Fruit fly (Drosophila melanogaster) whole organism, pupa: ENCODE results near the gene Abp1.

Experiments used
- CG15710 ChIP-seq: fragments of 200-800 bp; sonication (Bioruptor generic); optimal IDR thresholded peaks from 2 replicates; lab custom pipeline; 2018; ENCODE audit warnings: missing biosample characterization, mild to moderate bottlenecking, missing genetic modification characterization, moderate library complexity
- CG4496 ChIP-seq: fragments of 200-800 bp; sonication (Bioruptor generic); IDR thresholded peaks from 3 replicates; pipeline ENCODE4 v1.3.6; 2022; ENCODE audit warnings: missing biosample characterization, missing genetic modification characterization
- CG8159 ChIP-seq: fragments of 200-800 bp; sonication (Bioruptor generic); optimal IDR thresholded peaks from 3 replicates; lab custom pipeline; 2018; ENCODE audit warnings: missing biosample characterization, mild to moderate bottlenecking, missing genetic modification characterization, moderate library complexity
- EcR ChIP-seq: fragments of 200-800 bp; sonication (Bioruptor generic); optimal IDR thresholded peaks from 3 replicates; lab custom pipeline; 2019; ENCODE audit warnings: missing biosample characterization, missing genetic modification characterization, mild to moderate bottlenecking, moderate library complexity, missing genetic modification reagents
- Ets98B ChIP-seq: fragments of 200-800 bp; sonication (Bioruptor generic); IDR thresholded peaks from 2 replicates; pipeline ENCODE4 v1.3.6; 2022; ENCODE audit warnings: missing biosample characterization, missing genetic modification characterization
- Pif1A ChIP-seq: fragments of 200-800 bp; sonication (Bioruptor generic); optimal IDR thresholded peaks from 3 replicates; lab custom pipeline; 2016; ENCODE audit warnings: missing biosample characterization, missing genetic modification characterization
- Snoo ChIP-seq: fragments of 200-800 bp; sonication (Bioruptor generic); optimal IDR thresholded peaks from 3 replicates; lab custom pipeline; 2017; ENCODE audit warnings: missing biosample characterization, mild to moderate bottlenecking, missing genetic modification characterization, inconsistent platforms
- fd96Ca ChIP-seq: fragments of 200-800 bp; sonication (Bioruptor generic); IDR thresholded peaks from 3 replicates; pipeline ENCODE4 v1.3.6; 2022; ENCODE audit warnings: missing biosample characterization, missing genetic modification characterization
- gl ChIP-seq: fragments of 200-800 bp; sonication (Bioruptor generic); optimal IDR thresholded peaks from 2 replicates; lab custom pipeline; 2018; ENCODE audit warnings: missing biosample characterization, mild to moderate bottlenecking, missing genetic modification characterization

- no peak for TF ChIP-seq fd96Ca (GFP tag; lab: Robert Waterston, UW)
- no peak for TF ChIP-seq EcR (GFP tag; lab: Kevin White, UChicago)
- TF ChIP-seq gl (tag; lab: Kevin White, UChicago): no peak
- TF ChIP-seq Snoo: no peak
- no peak for TF ChIP-seq CG15710
- no peak for TF ChIP-seq Ets98B (GFP tag; lab: Robert Waterston, UW)
- TF ChIP-seq Pif1A (GFP tag; lab: Kevin White, UChicago): no peak
- no peak for TF ChIP-seq CG8159
- TF ChIP-seq CG4496 (GFP tag; lab: Robert Waterston, UW): no peak
These were observed 28.9 kb downstream of the Abp1 start, which contains the start of gene CG10116 for dm6 chr3L:13457133-13457532.
